Fruit fly (Drosophila melanogaster) whole organism, embryonic: ENCODE results near the gene Karybeta3.

Experiments used
- ATbp ChIP-seq: fragments of 200-800 bp; sonication (Bioruptor generic); optimal IDR thresholded peaks from 2 replicates; lab custom pipeline; 2017; ENCODE audit warnings: missing biosample characterization, mild to moderate bottlenecking, missing genetic modification characterization, missing genetic modification reagents
- CG10147 ChIP-seq: fragments of 200-800 bp; sonication (Bioruptor generic); optimal IDR thresholded peaks from 2 replicates; lab custom pipeline; 2019; ENCODE audit warnings: missing biosample characterization, mild to moderate bottlenecking, missing genetic modification characterization, moderate library complexity
- CG10209 ChIP-seq: fragments of 200-800 bp; sonication (Bioruptor generic); optimal IDR thresholded peaks from 3 replicates; lab custom pipeline; 2017; ENCODE audit warnings: missing biosample characterization, mild to moderate bottlenecking, missing genetic modification characterization, missing genetic modification reagents
- CG11085 ChIP-seq: fragments of 200-800 bp; sonication (Bioruptor generic); IDR thresholded peaks from 2 replicates; pipeline ENCODE4 v1.3.6; 2022; ENCODE audit warnings: missing biosample characterization, missing genetic modification characterization
- CG11398 ChIP-seq: fragments of 200-800 bp; sonication (Bioruptor generic); optimal IDR thresholded peaks from 2 replicates; lab custom pipeline; 2016; ENCODE audit warnings: missing biosample characterization, missing genetic modification characterization
- CG12155 ChIP-seq: fragments of 200-800 bp; sonication (Bioruptor generic); optimal IDR thresholded peaks from 3 replicates; lab custom pipeline; 2016; ENCODE audit warnings: missing biosample characterization, missing genetic modification characterization
- CG12219 ChIP-seq: fragments of 200-800 bp; sonication (Bioruptor generic); optimal IDR thresholded peaks from 3 replicates; lab custom pipeline; 2018; ENCODE audit warnings: missing biosample characterization, mild to moderate bottlenecking, missing genetic modification characterization
- CG14441 ChIP-seq: fragments of 200-800 bp; sonication (Bioruptor generic); IDR thresholded peaks from 2 replicates; pipeline ENCODE4 v1.3.6; 2022; ENCODE audit warnings: missing biosample characterization, missing genetic modification characterization
- CG14710 ChIP-seq: fragments of 200-800 bp; sonication (Bioruptor generic); optimal IDR thresholded peaks from 3 replicates; lab custom pipeline; 2019; ENCODE audit warnings: missing biosample characterization, mild to moderate bottlenecking, missing genetic modification characterization, moderate library complexity
- CG17186 ChIP-seq: fragments of 200-800 bp; sonication (Bioruptor generic); optimal IDR thresholded peaks from 3 replicates; lab custom pipeline; 2017; ENCODE audit warnings: missing biosample characterization, missing genetic modification reagents, missing genetic modification characterization
- CG4707 ChIP-seq: fragments of 200-800 bp; sonication (Bioruptor generic); optimal IDR thresholded peaks from 2 replicates; lab custom pipeline; 2018; ENCODE audit warnings: missing biosample characterization, mild to moderate bottlenecking, missing genetic modification characterization, moderate library complexity
- CG5953 ChIP-seq: fragments of 200-800 bp; sonication (Bioruptor generic); IDR thresholded peaks from 2 replicates; pipeline ENCODE4 v1.3.6; 2022; ENCODE audit warnings: missing biosample characterization, missing genetic modification characterization
- CG8290 ChIP-seq, 3 experiments: fragments of 200-800 bp; sonication (Bioruptor generic); optimal IDR thresholded peaks; 2 replicates each; lab custom pipeline; 2016 to 2019; ENCODE audit warnings: missing biosample characterization in 3 of 3, missing genetic modification characterization in 3 of 3, mild to moderate bottlenecking in 2 of 3, moderate library complexity in 1 of 3
- CG9817 ChIP-seq: fragments of 200-800 bp; sonication (Bioruptor generic); optimal IDR thresholded peaks from 2 replicates; lab custom pipeline; 2018; ENCODE audit warnings: missing biosample characterization, mild to moderate bottlenecking, missing genetic modification characterization, moderate library complexity
- D19A ChIP-seq: fragments of 200-800 bp; optimal IDR thresholded peaks from 3 replicates; lab custom pipeline; 2019; ENCODE audit warnings: missing biosample characterization, mild to moderate bottlenecking, missing genetic modification characterization, moderate library complexity
- Dbx ChIP-seq: fragments of 200-800 bp; sonication (Bioruptor generic); IDR thresholded peaks from 3 replicates; pipeline ENCODE4 v1.3.6; 2022; ENCODE audit warnings: missing biosample characterization, missing genetic modification characterization
- Doc3 ChIP-seq: fragments of 200-800 bp; sonication (Bioruptor generic); IDR thresholded peaks from 3 replicates; pipeline ENCODE4 v1.3.6; 2022; ENCODE audit warnings: missing biosample characterization, missing genetic modification characterization; ENCODE audit not compliant: partially characterized antibody
- HLHmδ ChIP-seq: fragments of 200-800 bp; sonication (Bioruptor generic); optimal IDR thresholded peaks from 2 replicates; lab custom pipeline; 2018; ENCODE audit warnings: missing biosample characterization, mild to moderate bottlenecking, missing genetic modification characterization, moderate library complexity
- Hand ChIP-seq: fragments of 200-800 bp; sonication (Bioruptor generic); optimal IDR thresholded peaks from 2 replicates; lab custom pipeline; 2017; ENCODE audit warnings: mild to moderate bottlenecking, missing biosample characterization, missing genetic modification reagents, missing genetic modification characterization
- Hr51 ChIP-seq, 2 experiments: fragments of 200-800 bp; sonication (Bioruptor generic); optimal IDR thresholded peaks; 2 replicates in 1 of 2; 3 replicates in 1 of 2; lab custom pipeline; 2016 to 2018; ENCODE audit warnings: missing biosample characterization in 2 of 2, missing genetic modification characterization in 2 of 2, mild to moderate bottlenecking in 1 of 2, moderate library complexity in 1 of 2
- Kr ChIP-seq: fragments of 200-800 bp; sonication (Bioruptor generic); optimal IDR thresholded peaks from 2 replicates; lab custom pipeline; 2017; ENCODE audit warnings: missing biosample characterization, mild to moderate bottlenecking, missing genetic modification characterization
- MBD-R2 ChIP-seq: fragments of 200-800 bp; sonication (Bioruptor generic); IDR thresholded peaks from 2 replicates; pipeline ENCODE4 v1.3.6; 2022; ENCODE audit warnings: missing biosample characterization, missing genetic modification characterization
- MTF-1 ChIP-seq: fragments of 200-800 bp; sonication (Bioruptor generic); optimal IDR thresholded peaks from 2 replicates; lab custom pipeline; 2018; ENCODE audit warnings: missing biosample characterization, mild to moderate bottlenecking, missing genetic modification characterization, borderline replicate concordance
- NK7.1 ChIP-seq: fragments of 200-800 bp; sonication (Bioruptor generic); optimal IDR thresholded peaks from 3 replicates; lab custom pipeline; 2016; ENCODE audit warnings: missing biosample characterization, missing genetic modification characterization
- Sry-β ChIP-seq: fragments of 200-800 bp; sonication (Bioruptor generic); optimal IDR thresholded peaks from 2 replicates; lab custom pipeline; 2018; ENCODE audit warnings: missing biosample characterization, mild to moderate bottlenecking, missing genetic modification characterization, moderate library complexity
- Taf1 ChIP-seq: fragments of 200-800 bp; sonication (Bioruptor generic); IDR thresholded peaks from 2 replicates; pipeline ENCODE4 v1.3.6; 2022; ENCODE audit warnings: missing biosample characterization, missing genetic modification characterization
- Trl ChIP-seq, 3 experiments: fragments of >200 bp in 2 of 3; fragments of 200-800 bp in 1 of 3; sonication (Bioruptor generic) in 1 of 3; optimal IDR thresholded peaks; 2 replicates in 1 of 3; 3 replicates in 2 of 3; lab custom pipeline; 2016 to 2017; ENCODE audit warnings: missing biosample characterization in 1 of 3, missing genetic modification characterization in 1 of 3
- ci ChIP-seq: fragments of 200-800 bp; sonication (Bioruptor generic); IDR thresholded peaks from 3 replicates; pipeline ENCODE4 v1.3.6; 2022; ENCODE audit warnings: missing biosample characterization, missing genetic modification characterization
- croc ChIP-seq: fragments of 200-800 bp; sonication (Bioruptor generic); conservative IDR thresholded peaks from 3 replicates; pipeline ENCODE4 v1.3.6; 2022; ENCODE audit warnings: missing biosample characterization, missing genetic modification characterization
- crp ChIP-seq, 2 experiments: fragments of 200-800 bp; sonication (Bioruptor generic); optimal IDR thresholded peaks; 2 replicates in 1 of 2; 3 replicates in 1 of 2; lab custom pipeline; 2017; ENCODE audit warnings: missing biosample characterization in 2 of 2, missing genetic modification characterization in 2 of 2, mild to moderate bottlenecking in 1 of 2, moderate library complexity in 1 of 2
- disco-r ChIP-seq: fragments of 200-800 bp; sonication (Bioruptor generic); optimal IDR thresholded peaks from 2 replicates; lab custom pipeline; 2016; ENCODE audit warnings: missing biosample characterization, missing genetic modification characterization
- eve ChIP-seq, 2 experiments: fragments of >200 bp; optimal IDR thresholded peaks; 2 replicates each; lab custom pipeline; 2017; ENCODE audit warnings: missing biosample characterization in 2 of 2, missing genetic modification characterization in 2 of 2
- fd96Cb ChIP-seq: fragments of 200-800 bp; sonication (Bioruptor generic); optimal IDR thresholded peaks from 2 replicates; lab custom pipeline; 2018; ENCODE audit warnings: missing biosample characterization, mild to moderate bottlenecking, missing genetic modification characterization, moderate library complexity
- gro ChIP-seq: fragments of 200-800 bp; sonication (Bioruptor generic); optimal IDR thresholded peaks from 2 replicates; lab custom pipeline; 2016; ENCODE audit warnings: missing biosample characterization, missing genetic modification characterization
- gsb-n ChIP-seq: fragments of 200-800 bp; sonication (Bioruptor generic); optimal IDR thresholded peaks from 3 replicates; lab custom pipeline; 2018; ENCODE audit warnings: missing biosample characterization, mild to moderate bottlenecking, missing genetic modification characterization
- klu ChIP-seq: fragments of 200-800 bp; sonication (Bioruptor generic); IDR thresholded peaks from 2 replicates; pipeline ENCODE4 v1.3.6; 2022; ENCODE audit warnings: missing biosample characterization, missing genetic modification characterization
- lab ChIP-seq: fragments of 200-800 bp; sonication (Bioruptor generic); optimal IDR thresholded peaks from 3 replicates; lab custom pipeline; 2017; ENCODE audit warnings: missing biosample characterization, missing genetic modification characterization, mild to moderate bottlenecking, moderate library complexity, missing genetic modification reagents
- nerfin-1 ChIP-seq: fragments of 200-800 bp; sonication (Bioruptor generic); optimal IDR thresholded peaks from 3 replicates; lab custom pipeline; 2019; ENCODE audit warnings: missing biosample characterization, mild to moderate bottlenecking, missing genetic modification characterization, moderate library complexity
- odd ChIP-seq: fragments of 200-800 bp; sonication (Bioruptor generic); optimal IDR thresholded peaks from 2 replicates; lab custom pipeline; 2017; ENCODE audit warnings: missing biosample characterization, mild to moderate bottlenecking, missing genetic modification characterization
- pb ChIP-seq: fragments of 200-800 bp; sonication (Bioruptor generic); optimal IDR thresholded peaks from 3 replicates; lab custom pipeline; 2016; ENCODE audit warnings: missing biosample characterization, missing genetic modification characterization
- pfk ChIP-seq: fragments of 200-800 bp; sonication (Bioruptor generic); optimal IDR thresholded peaks from 2 replicates; lab custom pipeline; 2018; ENCODE audit warnings: missing biosample characterization, mild to moderate bottlenecking, missing genetic modification characterization, moderate library complexity
- pum ChIP-seq: fragments of 200-800 bp; sonication (Bioruptor generic); optimal IDR thresholded peaks from 2 replicates; lab custom pipeline; 2016; ENCODE audit warnings: missing biosample characterization, missing genetic modification characterization
- salm ChIP-seq: fragments of 200-800 bp; sonication (Bioruptor generic); optimal IDR thresholded peaks from 2 replicates; lab custom pipeline; 2018; ENCODE audit warnings: missing biosample characterization, mild to moderate bottlenecking, missing genetic modification characterization
- stwl ChIP-seq: fragments of 200-800 bp; sonication (Bioruptor generic); optimal IDR thresholded peaks from 3 replicates; lab custom pipeline; 2018; ENCODE audit warnings: missing biosample characterization, mild to moderate bottlenecking, missing genetic modification characterization, moderate library complexity
- tap ChIP-seq: fragments of 200-800 bp; optimal IDR thresholded peaks from 3 replicates; lab custom pipeline; 2019; ENCODE audit warnings: missing biosample characterization, mild to moderate bottlenecking, missing genetic modification characterization, moderate library complexity
- tgo ChIP-seq: fragments of 200-800 bp; sonication (Bioruptor generic); IDR thresholded peaks from 3 replicates; pipeline ENCODE4 v1.3.6; 2022; ENCODE audit warnings: missing biosample characterization, missing genetic modification characterization
- vfl ChIP-seq: fragments of 200-800 bp; sonication (Bioruptor generic); optimal IDR thresholded peaks from 2 replicates; lab custom pipeline; 2016; ENCODE audit warnings: missing biosample characterization, missing genetic modification characterization
- zen ChIP-seq: fragments of 200-800 bp; sonication (Bioruptor generic); optimal IDR thresholded peaks from 3 replicates; lab custom pipeline; 2018; ENCODE audit warnings: missing biosample characterization, mild to moderate bottlenecking, missing genetic modification characterization, moderate library complexity

Karybeta3 gene

dm6 chr3R:4664947-4665346 lies 16.0 kb downstream of the Karybeta3 start (continued):
- peak; percentile 44; the same call in 1 of the 2 replicates for TF ChIP-seq CG5953
- TF ChIP-seq vfl (GFP tag; lab: Kevin White, UChicago): peak; percentile 6
- peak; percentile 70 for TF ChIP-seq CG17186 (GFP tag; lab: Kevin White, UChicago)
- TF ChIP-seq Hand (GFP tag; lab: Kevin White, UChicago): no peak
- TF ChIP-seq ci (GFP tag; lab: Robert Waterston, UW): peak; percentile 69; the same call in 1 of the 3 replicates
- TF ChIP-seq CG10209 (GFP tag; lab: Kevin White, UChicago): peak; percentile 40
- TF ChIP-seq tgo (GFP tag; lab: Robert Waterston, UW): peak; percentile 47; the same call in 2 of the 3 replicates
- TF ChIP-seq HLHmδ (GFP tag; lab: Kevin White, UChicago): peak; percentile 83
- TF ChIP-seq pb: peak; percentile 84
- peak; percentile 35 for TF ChIP-seq CG11398 (GFP tag; lab: Kevin White, UChicago)
- peak; percentile 76 for TF ChIP-seq CG10147
- TF ChIP-seq odd: no peak
- TF ChIP-seq CG11085 (GFP tag; lab: Robert Waterston, UW): peak; percentile 66; the same call in 1 of the 2 replicates
- peak; percentile 99 for TF ChIP-seq ATbp
- peak; percentile 90 for TF ChIP-seq nerfin-1 (tag; lab: Kevin White, UChicago)
- TF ChIP-seq lab (GFP tag; lab: Kevin White, UChicago): peak; percentile 93
- TF ChIP-seq zen (tag; lab: Kevin White, UChicago): peak; percentile 40
- peak; percentile 92 for TF ChIP-seq CG14710 (tag; lab: Kevin White, UChicago)
- TF ChIP-seq croc (GFP tag; lab: Robert Waterston, UW): peak; percentile 54; the same call in 2 of the 3 replicates
- peak; percentile 62 for TF ChIP-seq disco-r (GFP tag; lab: Kevin White, UChicago)
- peak; percentile 59 for TF ChIP-seq CG9817 (tag; lab: Kevin White, UChicago)
- TF ChIP-seq fd96Cb (tag; lab: Kevin White, UChicago): peak; percentile 83
- TF ChIP-seq NK7.1: peak; percentile 90
- TF ChIP-seq Kr (GFP tag; lab: Kevin White, UChicago): peak; percentile 89
- TF ChIP-seq eve (GFP tag; optimal IDR thresholded peaks at IDR 0.05; lab: Kevin White, UChicago): peak in 1 of 2 experiments; percentile 47
- TF ChIP-seq Hr51 (GFP tag; optimal IDR thresholded peaks at IDR 0.05; lab: Kevin White, UChicago): no peak
- TF ChIP-seq crp (GFP tag; optimal IDR thresholded peaks at IDR 0.05; lab: Kevin White, UChicago): no peak
- TF ChIP-seq CG8290 (GFP tag; optimal IDR thresholded peaks at IDR 0.05; lab: Kevin White, UChicago): peak; percentile 92
- TF ChIP-seq CG8290 (tag; optimal IDR thresholded peaks at IDR 0.05; lab: Kevin White, UChicago): peak in 1 of 2 experiments; percentile 8
- peak; percentile 77 for TF ChIP-seq Dbx (GFP tag; lab: Robert Waterston, UW)
- no peak for TF ChIP-seq CG12155
- no peak for TF ChIP-seq Doc3 (GFP tag; lab: Robert Waterston, UW)
- TF ChIP-seq gsb-n (tag; lab: Kevin White, UChicago): peak; percentile 87
- TF ChIP-seq stwl (tag; lab: Kevin White, UChicago): peak; percentile 53
- peak; percentile 60 for TF ChIP-seq pfk
- TF ChIP-seq CG4707 (GFP tag; lab: Kevin White, UChicago): peak; percentile 34
- TF ChIP-seq MTF-1 (GFP tag; lab: Kevin White, UChicago): peak; percentile 96
- TF ChIP-seq pum (GFP tag; lab: Kevin White, UChicago): peak; percentile 71
- no peak for TF ChIP-seq Trl (optimal IDR thresholded peaks at IDR 0.05; lab: Kevin White, UChicago)
- TF ChIP-seq Trl (GFP tag; optimal IDR thresholded peaks at IDR 0.05; lab: Kevin White, UChicago): peak; percentile 82
- no peak for TF ChIP-seq Taf1 (GFP tag; lab: Robert Waterston, UW)
- 0 out of 2 replicates have a peak, but pooled peaks have one; percentile 23 for TF ChIP-seq klu
- TF ChIP-seq D19A: peak; percentile 80
- TF ChIP-seq MBD-R2 (GFP tag; lab: Robert Waterston, UW): no peak
- TF ChIP-seq gro (GFP tag; lab: Kevin White, UChicago): peak; percentile 66
- peak; percentile 85 for TF ChIP-seq salm (tag; lab: Kevin White, UChicago)
- no peak for TF ChIP-seq CG12219
- peak; percentile 84 for TF ChIP-seq tap (tag; lab: Kevin White, UChicago)
- peak; percentile 79 for TF ChIP-seq Sry-β (GFP tag; lab: Kevin White, UChicago)
- TF ChIP-seq CG14441 (GFP tag; lab: Robert Waterston, UW): peak; percentile 8; the same call in 1 of the 2 replicates
